Worm (Caenorhabditis elegans): ENCODE results near the gene ubc-20.

DNA sequence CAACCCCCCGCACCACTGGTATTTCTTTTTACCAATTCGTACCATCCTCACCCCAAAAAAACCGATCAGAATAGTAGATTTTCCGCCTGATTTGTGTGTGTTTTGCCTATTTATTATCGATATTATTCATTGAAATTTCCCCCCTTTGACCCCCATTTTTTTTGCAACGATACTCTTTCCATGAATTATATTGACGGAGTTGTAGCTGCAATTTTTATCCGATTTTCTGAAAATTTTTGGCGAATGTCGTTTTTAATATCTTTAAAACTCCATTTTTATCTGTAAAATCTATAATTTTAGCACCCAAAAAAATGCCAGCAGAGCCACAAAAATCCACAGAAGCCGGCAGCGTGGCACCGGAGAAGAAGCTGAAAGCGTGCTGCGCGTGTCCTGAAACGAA lies 2.0 kb downstream of the ubc-20 start, which contains the start of gene cox-17:
- TF ChIP-seq K02D7.2 (tag; optimal IDR thresholded peaks at IDR 0.05) (no peak), fkh-10 (GFP tag; optimal IDR thresholded peaks at IDR 0.05) (no peak), ama-1 (optimal IDR thresholded peaks at IDR 0.05) (no peak), unc-86 (tag; optimal IDR thresholded peaks at IDR 0.05) (no peak), ceh-45 (GFP tag; IDR thresholded peaks at IDR 0.05) (no peak), ceh-30 (tag; optimal IDR thresholded peaks at IDR 0.05) (no peak)
